Worm (Caenorhabditis elegans) whole organism, late embryonic: ENCODE measurements around the gene dpm-3.

Experiments used
- T23F11.4 ChIP-seq: fragments of 200-800 bp; sonication (Bioruptor generic); optimal IDR thresholded peaks from 2 replicates; lab custom pipeline; 2018; ENCODE audit warnings: mild to moderate bottlenecking, missing genetic modification characterization, missing compliant biosample characterization
- ceh-18 ChIP-seq: sonication (generic microtip); optimal IDR thresholded peaks from 2 replicates; lab custom pipeline; 2016; ENCODE audit warnings: missing genetic modification characterization, missing compliant biosample characterization
- ceh-22 ChIP-seq: sonication (generic microtip); optimal IDR thresholded peaks from 2 replicates; lab custom pipeline; 2017; ENCODE audit warnings: missing biosample characterization, missing genetic modification characterization
- ceh-34 ChIP-seq: sonication (generic microtip); optimal IDR thresholded peaks from 2 replicates; lab custom pipeline; 2016; ENCODE audit warnings: mild to moderate bottlenecking, missing genetic modification characterization, missing compliant biosample characterization
- ceh-48 ChIP-seq: sonication (generic microtip); optimal IDR thresholded peaks from 2 replicates; lab custom pipeline; 2016; ENCODE audit warnings: missing genetic modification characterization, inconsistent platforms, missing compliant biosample characterization
- che-1 ChIP-seq: sonication (generic microtip); optimal IDR thresholded peaks from 2 replicates; lab custom pipeline; 2016; ENCODE audit warnings: mild to moderate bottlenecking, missing genetic modification characterization, missing compliant biosample characterization
- hlh-30 ChIP-seq: sonication (generic microtip); optimal IDR thresholded peaks from 2 replicates; lab custom pipeline; 2017; ENCODE audit warnings: antibody characterized with exemption, missing genetic modification characterization, missing compliant biosample characterization; ENCODE audit not compliant: insufficient read depth
- lim-6 ChIP-seq: sonication (generic microtip); optimal IDR thresholded peaks from 2 replicates; lab custom pipeline; 2016; ENCODE audit warnings: missing genetic modification characterization, missing compliant biosample characterization
- pha-4 ChIP-seq: fragments of 150-350 bp; optimal IDR thresholded peaks from 2 replicates; lab custom pipeline; 2018; ENCODE audit warnings: missing biosample characterization, missing genetic modification reagents, missing genetic modification characterization
- sdc-2 ChIP-seq: sonication (generic microtip); optimal IDR thresholded peaks from 2 replicates; lab custom pipeline; 2016; ENCODE audit warnings: missing genotype, missing genetic modification characterization, missing compliant biosample characterization
- tbx-7 ChIP-seq: sonication (generic microtip); optimal IDR thresholded peaks from 2 replicates; lab custom pipeline; 2016; ENCODE audit warnings: missing genotype, missing genetic modification characterization, missing compliant biosample characterization
- ztf-16 ChIP-seq: sonication (generic microtip); optimal IDR thresholded peaks from 2 replicates; lab custom pipeline; 2017; ENCODE audit warnings: missing genetic modification characterization, missing compliant biosample characterization

DNA sequence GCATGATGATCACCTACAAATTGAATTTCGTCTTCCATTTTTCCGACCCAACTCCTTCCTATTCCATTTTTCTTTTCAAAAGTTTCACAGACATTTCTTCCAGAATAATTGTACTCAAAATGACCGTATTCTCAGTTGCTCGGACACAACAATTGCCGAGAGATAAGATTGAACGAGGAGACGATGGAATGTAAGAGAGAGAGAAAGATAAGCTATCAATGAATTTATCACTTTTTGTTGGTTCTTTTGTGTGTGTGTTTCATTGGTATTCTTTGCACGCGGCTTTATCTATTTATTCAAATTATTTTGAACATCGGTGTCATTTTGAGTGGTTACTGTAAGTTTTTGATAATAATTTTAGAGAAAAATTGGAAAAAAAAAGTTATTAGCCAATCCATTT lies 29.1 kb downstream of the dpm-3 start, which contains the start of gene ugt-65:
- TF ChIP-seq sdc-2 (tag; lab: Kevin White, UChicago) (no peak), pha-4 (tag; lab: Kevin White, UChicago) (no peak), che-1 (no peak), ceh-34 (tag; lab: Kevin White, UChicago) (no peak), ceh-18 (tag; lab: Kevin White, UChicago) (no peak), T23F11.4 (GFP tag; lab: Kevin White, UChicago) (no peak), tbx-7 (no peak), ztf-16 (no peak), ceh-48 (tag; lab: Kevin White, UChicago) (no peak), lim-6 (tag; lab: Kevin White, UChicago) (no peak), hlh-30 (tag; lab: Kevin White, UChicago) (no peak), ceh-22 (tag; lab: Kevin White, UChicago) (no peak)
